In the genomic region with DNA sequence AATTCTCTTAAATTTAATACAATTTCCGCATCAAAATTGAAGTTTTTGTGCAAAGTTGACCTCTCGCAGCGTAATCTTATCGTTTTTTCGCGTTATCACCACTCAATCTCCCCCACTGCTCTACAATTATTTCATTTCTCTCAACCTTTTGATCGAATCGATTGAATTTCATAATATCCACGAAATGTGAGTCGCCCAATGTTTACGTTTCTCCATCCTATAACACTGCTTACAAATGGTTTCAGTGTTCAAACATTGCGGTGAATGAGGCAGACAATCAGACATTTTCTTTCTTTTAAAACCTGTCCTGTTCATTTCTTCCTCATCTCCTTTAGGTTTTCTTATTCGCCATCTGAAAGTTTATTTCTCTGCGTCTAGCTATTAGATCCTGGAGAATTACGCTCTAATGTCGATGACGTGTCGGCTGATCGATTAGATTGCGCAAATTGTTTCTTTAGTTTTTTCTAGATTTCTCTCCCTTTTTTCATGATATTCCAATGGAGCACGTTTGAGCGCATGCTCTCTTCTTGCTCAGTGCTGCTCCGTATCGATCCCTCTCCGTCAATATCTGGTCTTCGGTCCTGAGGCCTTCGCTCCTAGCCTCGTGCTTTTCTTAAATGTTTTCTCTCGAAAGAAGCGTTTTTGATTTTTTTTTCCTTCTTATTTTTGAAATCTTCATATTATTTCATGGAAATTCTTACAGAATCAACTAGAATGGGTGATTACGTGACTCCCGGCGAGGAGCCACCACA, we compare ENCODE assay signal across 2 worm cellular contexts.
TF ChIP-seq lines count a peak whose summit lies in the region.

TSS of gene unc-32 (plus strand) at position 702 of the 752 bp plus-strand sequence.

TF ChIP-seq in whole organism, L1 larva, 84 proteins besides CTCF, POLR2A, EP300 and RAD21 (continued from another document):
- TF ChIP-seq lsy-2 (tag; optimal IDR thresholded peaks at IDR 0.05; lab: Kevin White, UChicago) = peak; percentile 19 to 70
- TF ChIP-seq lin-15B (tag; optimal IDR thresholded peaks at IDR 0.05; lab: Kevin White, UChicago) = peak; percentile 58
- TF ChIP-seq nhr-12 (tag; optimal IDR thresholded peaks at IDR 0.05; lab: Kevin White, UChicago) = no peak
- TF ChIP-seq mef-2 (tag; optimal IDR thresholded peaks at IDR 0.05; lab: Kevin White, UChicago) = no peak
- TF ChIP-seq C16A3.4 (tag; optimal IDR thresholded peaks at IDR 0.05; lab: Kevin White, UChicago) = no peak
- TF ChIP-seq nhr-47 (tag; optimal IDR thresholded peaks at IDR 0.05; lab: Kevin White, UChicago) = peak; percentile 44
- peak; percentile 4 for TF ChIP-seq nhr-20 (tag; optimal IDR thresholded peaks at IDR 0.05; lab: Kevin White, UChicago)
- no peak for TF ChIP-seq egl-27 (tag; optimal IDR thresholded peaks at IDR 0.05; lab: Kevin White, UChicago)
- no peak for TF ChIP-seq unc-30 (tag; optimal IDR thresholded peaks at IDR 0.05; lab: Kevin White, UChicago)
- no peak for TF ChIP-seq grh-1 (GFP tag; IDR thresholded peaks at IDR 0.05; lab: Robert Waterston, UW)
- no peak for TF ChIP-seq aly-2 (tag; optimal IDR thresholded peaks at IDR 0.05; lab: Kevin White, UChicago)
- TF ChIP-seq pax-3 (tag; optimal IDR thresholded peaks at IDR 0.05; lab: Kevin White, UChicago) = no peak
- TF ChIP-seq sup-37 (GFP tag; optimal IDR thresholded peaks at IDR 0.05; lab: Kevin White, UChicago) = no peak
- no peak for TF ChIP-seq nhr-84 (tag; optimal IDR thresholded peaks at IDR 0.05; lab: Kevin White, UChicago)
- no peak for TF ChIP-seq irx-1 (tag; optimal IDR thresholded peaks at IDR 0.05; lab: Kevin White, UChicago)
- TF ChIP-seq dpl-1 (GFP tag; optimal IDR thresholded peaks at IDR 0.05; lab: Kevin White, UChicago) = peak in 2 of 3 experiments; percentile 36 to 40
- TF ChIP-seq tlp-1 (tag; optimal IDR thresholded peaks at IDR 0.05; lab: Kevin White, UChicago) = no peak
- no peak for TF ChIP-seq zag-1 (tag; optimal IDR thresholded peaks at IDR 0.05; lab: Kevin White, UChicago)
- TF ChIP-seq efl-3 (GFP tag; optimal IDR thresholded peaks at IDR 0.05; lab: Kevin White, UChicago) = no peak
- TF ChIP-seq fos-1 (tag; optimal IDR thresholded peaks at IDR 0.05; lab: Kevin White, UChicago) = peak; percentile 11
- peak; percentile 80 for TF ChIP-seq fkh-8 (tag; optimal IDR thresholded peaks at IDR 0.05; lab: Kevin White, UChicago)
- no peak for TF ChIP-seq ces-1 (GFP tag; optimal IDR thresholded peaks at IDR 0.05; lab: Kevin White, UChicago)
- no peak for TF ChIP-seq nhr-28 (tag; optimal IDR thresholded peaks at IDR 0.05; lab: Kevin White, UChicago)
- TF ChIP-seq sox-4 (tag; optimal IDR thresholded peaks at IDR 0.05; lab: Kevin White, UChicago) = no peak
- TF ChIP-seq alr-1 (tag; optimal IDR thresholded peaks at IDR 0.05; lab: Kevin White, UChicago; ENCODE audit: borderline replicate concordance) = no peak
- TF ChIP-seq C04F5.9 (tag; optimal IDR thresholded peaks at IDR 0.05; lab: Kevin White, UChicago) = peak; percentile 56
- TF ChIP-seq blmp-1 (tag; optimal IDR thresholded peaks at IDR 0.05; lab: Kevin White, UChicago) = no peak
- no peak for TF ChIP-seq isw-1 (GFP tag; IDR thresholded peaks at IDR 0.05; lab: Robert Waterston, UW)
- no peak for TF ChIP-seq pag-3 (tag; optimal IDR thresholded peaks at IDR 0.05; lab: Kevin White, UChicago; ENCODE audit: borderline replicate concordance, insufficient read depth)
- TF ChIP-seq nhr-85 (tag; lab: Kevin White, UChicago) = peak; percentile 37
- no peak for TF ChIP-seq ztf-11 (tag; optimal IDR thresholded peaks at IDR 0.05; lab: Kevin White, UChicago)
- TF ChIP-seq hlh-17 (GFP tag; optimal IDR thresholded peaks at IDR 0.05; lab: Kevin White, UChicago; ENCODE audit: borderline replicate concordance) = no peak
- TF ChIP-seq lir-3 (tag; optimal IDR thresholded peaks at IDR 0.05; lab: Kevin White, UChicago; ENCODE audit: poor library complexity) = no peak
- TF ChIP-seq rnt-1 (tag; optimal IDR thresholded peaks at IDR 0.05; lab: Kevin White, UChicago) = no peak
- TF ChIP-seq mep-1 (tag; optimal IDR thresholded peaks at IDR 0.05; lab: Kevin White, UChicago) = peak; percentile 63
- TF ChIP-seq mab-9 (GFP tag; IDR thresholded peaks at IDR 0.05; lab: Robert Waterston, UW) = no peak
- TF ChIP-seq zip-4 (GFP tag; optimal IDR thresholded peaks at IDR 0.05; lab: Kevin White, UChicago) = peak; percentile 1
- peak; percentile 28 for TF ChIP-seq xbp-1 (tag; optimal IDR thresholded peaks at IDR 0.05; lab: Kevin White, UChicago)
- TF ChIP-seq aha-1 (tag; optimal IDR thresholded peaks at IDR 0.05; lab: Kevin White, UChicago) = no peak
- no peak for TF ChIP-seq jun-1 (tag; optimal IDR thresholded peaks at IDR 0.05; lab: Kevin White, UChicago)
- TF ChIP-seq egl-13 (tag; optimal IDR thresholded peaks at IDR 0.05; lab: Kevin White, UChicago) = no peak
- TF ChIP-seq snu-23 (GFP tag; optimal IDR thresholded peaks at IDR 0.05; lab: Kevin White, UChicago) = peak; percentile 56
- no peak for TF ChIP-seq snpc-4 (tag; optimal IDR thresholded peaks at IDR 0.05; lab: Kevin White, UChicago)
- no peak for TF ChIP-seq vab-15 (tag; optimal IDR thresholded peaks at IDR 0.05; lab: Kevin White, UChicago)
- TF ChIP-seq dsc-1 (tag; optimal IDR thresholded peaks at IDR 0.05; lab: Kevin White, UChicago) = peak; percentile 41
- no peak for TF ChIP-seq ama-1 (optimal IDR thresholded peaks at IDR 0.05; lab: Kevin White, UChicago)
- no peak for TF ChIP-seq elt-3 (tag; optimal IDR thresholded peaks at IDR 0.05; lab: Kevin White, UChicago)
- no peak for TF ChIP-seq F16B12.6 (tag; optimal IDR thresholded peaks at IDR 0.05; lab: Kevin White, UChicago)
- no peak for TF ChIP-seq unc-62 (GFP tag; optimal IDR thresholded peaks at IDR 0.05; lab: Kevin White, UChicago)
- no peak for TF ChIP-seq unc-130 (tag; optimal IDR thresholded peaks at IDR 0.05; lab: Kevin White, UChicago)

TF ChIP-seq in whole organism, L2 larva, 48 proteins besides CTCF, POLR2A, EP300 and RAD21 (continued from another document):
- TF ChIP-seq nhr-6 (tag; optimal IDR thresholded peaks at IDR 0.05; lab: Kevin White, UChicago) = no peak
- no peak for TF ChIP-seq dmd-4 (tag; optimal IDR thresholded peaks at IDR 0.05; lab: Kevin White, UChicago)
- TF ChIP-seq C34F6.9 (tag; optimal IDR thresholded peaks at IDR 0.05; lab: Kevin White, UChicago) = peak; percentile 89
- no peak for TF ChIP-seq elt-1 (tag; optimal IDR thresholded peaks at IDR 0.05; lab: Kevin White, UChicago)
- peak; percentile 52 for TF ChIP-seq lin-13 (GFP tag; optimal IDR thresholded peaks at IDR 0.05; lab: Kevin White, UChicago)
- no peak for TF ChIP-seq R02D3.7 (tag; optimal IDR thresholded peaks at IDR 0.05; lab: Kevin White, UChicago)
- no peak for TF ChIP-seq skn-1 (tag; optimal IDR thresholded peaks at IDR 0.05; lab: Kevin White, UChicago)
- TF ChIP-seq nhr-21 (tag; optimal IDR thresholded peaks at IDR 0.05; lab: Kevin White, UChicago) = no peak
- no peak for TF ChIP-seq alr-1 (tag; optimal IDR thresholded peaks at IDR 0.05; lab: Kevin White, UChicago)
- TF ChIP-seq zag-1 (tag; optimal IDR thresholded peaks at IDR 0.05; lab: Kevin White, UChicago) = peak; percentile 83
TF ChIP-seq in whole organism, L2 larva: peak in this region for 12.
